Worm (Caenorhabditis elegans) whole organism, L2 larva: ENCODE data around the gene F14D12.1.

Experiments used
- C34F6.9 ChIP-seq: fragments of 150-350 bp; optimal IDR thresholded peaks from 2 replicates; lab custom pipeline; 2014; ENCODE audit warnings: missing biosample characterization, missing genetic modification characterization
- R02D3.7 ChIP-seq: fragments of 150-350 bp; optimal IDR thresholded peaks from 2 replicates; lab custom pipeline; 2014; ENCODE audit warnings: missing biosample characterization, missing genetic modification characterization
- ZK546.5 ChIP-seq: sonication (generic microtip); optimal IDR thresholded peaks from 2 replicates; lab custom pipeline; 2017; ENCODE audit warnings: missing biosample characterization, missing genetic modification characterization
- aly-2 ChIP-seq: fragments of 150-350 bp; optimal IDR thresholded peaks from 2 replicates; lab custom pipeline; 2014; ENCODE audit warnings: missing biosample characterization, missing genetic modification characterization
- ama-1 ChIP-seq: fragments of 150-350 bp; optimal IDR thresholded peaks from 2 replicates; lab custom pipeline; 2018; ENCODE audit warnings: inconsistent platforms
- blmp-1 ChIP-seq: sonication (generic microtip); optimal IDR thresholded peaks from 2 replicates; lab custom pipeline; 2017; ENCODE audit warnings: missing genetic modification characterization, mild to moderate bottlenecking, missing compliant biosample characterization, antibody characterized with exemption, moderate library complexity; ENCODE audit not compliant: insufficient read depth
- ceh-16 ChIP-seq: fragments of 150-350 bp; optimal IDR thresholded peaks from 2 replicates; lab custom pipeline; 2014; ENCODE audit warnings: missing biosample characterization, missing genetic modification characterization
- ceh-82 ChIP-seq: fragments of 150-350 bp; optimal IDR thresholded peaks from 2 replicates; lab custom pipeline; 2014; ENCODE audit warnings: missing biosample characterization, missing genetic modification characterization
- dmd-4 ChIP-seq: sonication (generic microtip); optimal IDR thresholded peaks from 2 replicates; lab custom pipeline; 2017; ENCODE audit warnings: missing biosample characterization, missing genetic modification characterization
- egl-27 ChIP-seq: sonication (generic microtip); optimal IDR thresholded peaks from 3 replicates; lab custom pipeline; 2017; ENCODE audit warnings: missing biosample characterization, missing genetic modification reagents, missing genetic modification characterization
- elt-1 ChIP-seq: fragments of 150-350 bp; optimal IDR thresholded peaks from 2 replicates; lab custom pipeline; 2014; ENCODE audit warnings: missing biosample characterization, missing genetic modification characterization
- elt-3 ChIP-seq: sonication (generic microtip); optimal IDR thresholded peaks from 2 replicates; lab custom pipeline; 2017; ENCODE audit warnings: missing biosample characterization, missing genetic modification characterization
- lin-13 ChIP-seq: fragments of 150-350 bp; optimal IDR thresholded peaks from 2 replicates; lab custom pipeline; 2014; ENCODE audit warnings: missing biosample characterization, missing genetic modification reagents, missing genetic modification characterization
- lsy-2 ChIP-seq, 2 experiments: fragments of 150-350 bp in 1 of 2; sonication (generic microtip) in 1 of 2; optimal IDR thresholded peaks; 2 replicates each; lab custom pipeline; 2014 to 2017; ENCODE audit warnings: missing biosample characterization in 2 of 2, missing genetic modification characterization in 2 of 2
- mab-5 ChIP-seq: fragments of 150-350 bp; optimal IDR thresholded peaks from 2 replicates; lab custom pipeline; 2014; ENCODE audit warnings: missing biosample characterization, missing genetic modification characterization
- mbf-1 ChIP-seq: sonication (generic microtip); optimal IDR thresholded peaks from 2 replicates; lab custom pipeline; 2017; ENCODE audit warnings: missing biosample characterization, missing genetic modification characterization
- mdl-1 ChIP-seq, 2 experiments: fragments of 150-350 bp in 1 of 2; sonication (generic microtip) in 1 of 2; optimal IDR thresholded peaks; 2 replicates each; lab custom pipeline; 2017; ENCODE audit warnings: missing biosample characterization in 2 of 2, missing genetic modification characterization in 2 of 2
- nhr-10 ChIP-seq: sonication (generic microtip); optimal IDR thresholded peaks from 2 replicates; lab custom pipeline; 2017; ENCODE audit warnings: missing biosample characterization, missing genetic modification characterization
- nhr-12 ChIP-seq: fragments of 150-350 bp; optimal IDR thresholded peaks from 2 replicates; lab custom pipeline; 2014; ENCODE audit warnings: missing biosample characterization, missing genetic modification characterization
- nhr-129 ChIP-seq: fragments of 150-350 bp; optimal IDR thresholded peaks from 2 replicates; lab custom pipeline; 2014; ENCODE audit warnings: missing biosample characterization, missing genetic modification characterization
- nhr-21 ChIP-seq: fragments of 150-350 bp; optimal IDR thresholded peaks from 2 replicates; lab custom pipeline; 2014; ENCODE audit warnings: missing biosample characterization, missing genetic modification characterization
- nhr-23 ChIP-seq: fragments of 150-350 bp; optimal IDR thresholded peaks from 2 replicates; lab custom pipeline; 2014; ENCODE audit warnings: missing biosample characterization, missing genetic modification reagents, missing genetic modification characterization
- nhr-25 ChIP-seq: fragments of 150-350 bp; sonication (generic microtip); optimal IDR thresholded peaks from 3 replicates; lab custom pipeline; 2014; ENCODE audit warnings: missing biosample characterization, missing genetic modification characterization
- nhr-6 ChIP-seq: fragments of 150-350 bp; optimal IDR thresholded peaks from 2 replicates; lab custom pipeline; 2014; ENCODE audit warnings: missing biosample characterization, missing genetic modification characterization
- nhr-77 ChIP-seq: fragments of 150-350 bp; optimal IDR thresholded peaks from 2 replicates; lab custom pipeline; 2014; ENCODE audit warnings: missing biosample characterization, missing genetic modification characterization
- peb-1 ChIP-seq: fragments of 150-350 bp; optimal IDR thresholded peaks from 2 replicates; lab custom pipeline; 2014; ENCODE audit warnings: missing biosample characterization, missing genetic modification characterization
- sma-3 ChIP-seq: sonication (generic microtip); optimal IDR thresholded peaks from 2 replicates; lab custom pipeline; 2016; ENCODE audit warnings: missing genetic modification reagents, missing genetic modification characterization, missing compliant biosample characterization
- sma-9 ChIP-seq, 2 experiments: fragments of 150-350 bp in 1 of 2; sonication (generic microtip) in 1 of 2; optimal IDR thresholded peaks; 2 replicates each; lab custom pipeline; 2014 to 2016; ENCODE audit warnings: missing genetic modification characterization in 2 of 2, mild to moderate bottlenecking in 1 of 2, missing biosample characterization in 1 of 2, missing compliant biosample characterization in 1 of 2, missing genetic modification reagents in 1 of 2, moderate library complexity in 1 of 2
- snpc-4 ChIP-seq: fragments of 150-350 bp; optimal IDR thresholded peaks from 2 replicates; lab custom pipeline; 2014; ENCODE audit warnings: missing biosample characterization, missing genetic modification characterization
- unc-55 ChIP-seq: fragments of 150-350 bp; sonication (generic microtip); optimal IDR thresholded peaks from 3 replicates; lab custom pipeline; 2014; ENCODE audit warnings: missing biosample characterization, missing genetic modification reagents, missing genetic modification characterization
- zag-1 ChIP-seq: fragments of 150-350 bp; optimal IDR thresholded peaks from 2 replicates; lab custom pipeline; 2014; ENCODE audit warnings: missing biosample characterization, missing genetic modification characterization
- ztf-1 ChIP-seq: fragments of 200-800 bp; sonication (Bioruptor generic); conservative IDR thresholded peaks from 2 replicates; pipeline ENCODE4 v1.3.6; 2022; ENCODE audit warnings: missing genetic modification characterization, missing compliant biosample characterization

Gene F14D12.1

ce11 chrX:5591830-5592229 is 11.7 kb upstream of the F14D12.1 start (continued):
- TF ChIP-seq ceh-16 (tag; lab: Kevin White, UChicago), result peak; percentile 47
- no peak for TF ChIP-seq elt-1 (tag; lab: Kevin White, UChicago)
- no peak for TF ChIP-seq peb-1 (tag; lab: Kevin White, UChicago)
- no peak for TF ChIP-seq elt-3 (tag; lab: Kevin White, UChicago)
- no peak for TF ChIP-seq nhr-12 (tag; lab: Kevin White, UChicago)
- TF ChIP-seq sma-9 (GFP tag; optimal IDR thresholded peaks at IDR 0.05; lab: Kevin White, UChicago), result peak; percentile 58
- TF ChIP-seq sma-9 (tag; optimal IDR thresholded peaks at IDR 0.05; lab: Kevin White, UChicago), result no peak
- TF ChIP-seq nhr-129 (tag; lab: Kevin White, UChicago), result peak; percentile 60
- no peak for TF ChIP-seq ZK546.5 (tag; lab: Kevin White, UChicago)
- TF ChIP-seq zag-1 (tag; lab: Kevin White, UChicago), result peak; percentile 39
- TF ChIP-seq nhr-6 (tag; lab: Kevin White, UChicago), result no peak
- TF ChIP-seq unc-55, result peak; percentile 15

- TF ChIP-seq nhr-129 (tag; lab: Kevin White, UChicago) (peak; percentile 36), nhr-21 (no peak)
These were observed 10.9 kb upstream of the F14D12.1 start, which contains the start of gene unc-97 for ce11 chrX:5592517-5593183. Gene unc-97, plus strand, starts transcription at chrX:5593133.

- TF ChIP-seq nhr-77 (no peak), zag-1 (tag; lab: Kevin White, UChicago) (no peak), R02D3.7 (tag; lab: Kevin White, UChicago) (no peak), aly-2 (tag; lab: Kevin White, UChicago) (no peak), elt-3 (tag; lab: Kevin White, UChicago) (no peak), nhr-21 (no peak), dmd-4 (tag; lab: Kevin White, UChicago) (no peak), nhr-12 (tag; lab: Kevin White, UChicago) (no peak), nhr-6 (tag; lab: Kevin White, UChicago) (no peak), mdl-1 (tag; optimal IDR thresholded peaks at IDR 0.05; lab: Kevin White, UChicago) (no peak), nhr-10 (no peak), ztf-1 (GFP tag; lab: Robert Waterston, UW) (no peak), ZK546.5 (tag; lab: Kevin White, UChicago) (no peak), egl-27 (tag; lab: Kevin White, UChicago) (no peak), peb-1 (tag; lab: Kevin White, UChicago) (no peak), nhr-129 (tag; lab: Kevin White, UChicago) (no peak)
These were observed 4.3 kb upstream of the F14D12.1 start, which contains the start of gene sulp-2 for ce11 chrX:5599224-5599623. Gene sulp-2, minus strand, starts transcription at chrX:5599330.

DNA sequence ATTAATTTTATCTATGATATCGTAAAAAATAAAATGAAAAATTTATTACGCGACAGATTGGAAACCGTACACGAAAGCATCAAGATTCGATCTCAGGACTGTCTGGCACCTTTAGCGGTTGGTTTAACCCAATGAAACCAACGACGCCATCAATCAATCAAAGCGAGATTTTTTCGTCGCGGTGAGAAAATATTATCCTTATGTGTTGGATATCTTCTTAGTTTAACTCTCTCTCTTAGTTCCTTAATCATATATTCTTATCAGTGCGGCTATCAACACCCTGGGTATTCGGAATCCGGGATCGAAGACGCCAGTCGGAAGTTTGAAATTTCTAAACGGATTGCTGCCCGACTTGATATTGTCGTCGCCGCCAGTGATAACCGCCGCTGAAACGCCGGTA is 1.5 kb downstream of the F14D12.1 start:
- TF ChIP-seq nhr-21 (peak; percentile 29), nhr-23 (tag; lab: Kevin White, UChicago) (no peak), C34F6.9 (tag; lab: Kevin White, UChicago) (no peak)

DNA sequence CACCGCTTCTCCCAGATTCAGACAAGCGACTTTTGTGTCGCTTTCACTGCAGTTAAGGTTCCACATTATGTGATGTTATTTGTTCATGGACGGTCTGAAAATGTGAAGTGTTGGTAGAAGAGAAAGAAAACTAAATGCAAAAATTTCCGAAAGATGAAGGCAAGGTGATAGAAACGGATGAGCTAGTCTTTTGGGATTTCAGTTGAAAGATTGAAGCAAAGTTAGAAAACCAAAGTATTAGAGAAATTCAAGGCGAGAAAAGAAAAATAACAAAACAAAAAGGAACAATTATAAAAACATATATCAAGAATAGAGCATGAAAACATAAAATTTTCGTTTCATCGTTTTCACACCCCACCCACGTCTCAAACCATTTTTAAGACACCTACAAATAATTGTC is 7.6 kb downstream of the F14D12.1 start, which contains the start of gene octr-1:
octr-1 (minus strand) TSS at position 101 of the 400 bp plus-strand sequence.
- TF ChIP-seq nhr-23 (tag; lab: Kevin White, UChicago), result no peak
- TF ChIP-seq ama-1 (lab: Kevin White, UChicago), result no peak
- no peak for TF ChIP-seq sma-3
- no peak for TF ChIP-seq lsy-2 (tag; optimal IDR thresholded peaks at IDR 0.05; lab: Kevin White, UChicago)
- no peak for TF ChIP-seq nhr-6 (tag; lab: Kevin White, UChicago)
- no peak for TF ChIP-seq lin-13 (GFP tag; lab: Kevin White, UChicago)
- TF ChIP-seq blmp-1, result no peak
- TF ChIP-seq mab-5 (tag; lab: Kevin White, UChicago), result no peak
- TF ChIP-seq nhr-129 (tag; lab: Kevin White, UChicago), result no peak
- no peak for TF ChIP-seq ztf-1 (GFP tag; lab: Robert Waterston, UW)
- no peak for TF ChIP-seq snpc-4
- TF ChIP-seq mbf-1 (tag; lab: Kevin White, UChicago), result no peak
- TF ChIP-seq nhr-25, result no peak
- no peak for TF ChIP-seq ceh-82 (tag; lab: Kevin White, UChicago)
- no peak for TF ChIP-seq elt-3 (tag; lab: Kevin White, UChicago)
- TF ChIP-seq, all 48 proteins: peak for 0
